Fruit fly (Drosophila melanogaster): ENCODE measurements around the gene tkv.

tkv gene

dm6 chr2L:5303044-5303904 lies 32.1 kb upstream of the tkv start (continued):
- TF ChIP-seq D (optimal IDR thresholded peaks at IDR 0.05) (no peak), D (GFP tag; optimal IDR thresholded peaks at IDR 0.05) (peak; percentile 9), sd (tag; optimal IDR thresholded peaks at IDR 0.05) (no peak), shn (GFP tag; optimal IDR thresholded peaks at IDR 0.05) (no peak), Blimp-1 (GFP tag; optimal IDR thresholded peaks at IDR 0.05) (peak; percentile 23), NC2β (GFP tag; optimal IDR thresholded peaks at IDR 0.05) (no peak), CG10366 (GFP tag; IDR thresholded peaks at IDR 0.05) (no peak), Gug (GFP tag; IDR thresholded peaks at IDR 0.05) (no peak), CG2116 (GFP tag; optimal IDR thresholded peaks at IDR 0.05) (no peak), CG3065 (GFP tag; optimal IDR thresholded peaks at IDR 0.05) (no peak), Bteb2 (GFP tag; optimal IDR thresholded peaks at IDR 0.05) (no peak), sens (GFP tag) (peak; percentile 84), pan (optimal IDR thresholded peaks at IDR 0.05) (no peak), pan (GFP tag; optimal IDR thresholded peaks at IDR 0.05 in 1 of 2, IDR thresholded peaks at IDR 0.05 in 1 of 2) (no peak), CG16815 (GFP tag; optimal IDR thresholded peaks at IDR 0.05) (no peak), toy (GFP tag; IDR thresholded peaks at IDR 0.05) (no peak), cg (GFP tag; optimal IDR thresholded peaks at IDR 0.05) (no peak), maf-S (GFP tag; optimal IDR thresholded peaks at IDR 0.05) (no peak), Hmx (GFP tag; optimal IDR thresholded peaks at IDR 0.05) (no peak), CG11696 (GFP tag; IDR thresholded peaks at IDR 0.05) (no peak), HmgZ (tag; optimal IDR thresholded peaks at IDR 0.05) (no peak), fru (optimal IDR thresholded peaks at IDR 0.05) (no peak), CG6791 (GFP tag; IDR thresholded peaks at IDR 0.05; ENCODE audit: partially characterized antibody) (no peak), CG17361 (GFP tag; IDR thresholded peaks at IDR 0.05) (peak; percentile 26; the same call in 1 of the 3 replicates), Meics (GFP tag; optimal IDR thresholded peaks at IDR 0.05) (peak; percentile 42), corto (GFP tag; optimal IDR thresholded peaks at IDR 0.05) (no peak), tll (GFP tag; optimal IDR thresholded peaks at IDR 0.05) (no peak), crc (GFP tag; optimal IDR thresholded peaks at IDR 0.05) (no peak), dan (GFP tag; IDR thresholded peaks at IDR 0.05) (no peak), bab2 (GFP tag; optimal IDR thresholded peaks at IDR 0.05) (no peak), ato (GFP tag; IDR thresholded peaks at IDR 0.05; ENCODE audit: partially characterized antibody) (no peak), CG13775 (GFP tag; optimal IDR thresholded peaks at IDR 0.05) (no peak), chinmo (GFP tag; IDR thresholded peaks at IDR 0.05; ENCODE audit: partially characterized antibody) (0 out of 4 replicates have a peak, but pooled peaks have one; percentile 53), CG13296 (GFP tag; optimal IDR thresholded peaks at IDR 0.05) (no peak), Doc2 (GFP tag; IDR thresholded peaks at IDR 0.05) (no peak), Rfx (GFP tag; IDR thresholded peaks at IDR 0.05) (peak; percentile 5; the same call in 1 of the 2 replicates), BtbVII (GFP tag; optimal IDR thresholded peaks at IDR 0.05) (no peak), gcm2 (GFP tag; optimal IDR thresholded peaks at IDR 0.05) (no peak), Dek (tag; optimal IDR thresholded peaks at IDR 0.05) (no peak), CG5953 (GFP tag; IDR thresholded peaks at IDR 0.05) (no peak), insv (GFP tag; optimal IDR thresholded peaks at IDR 0.05) (no peak), sug (tag; optimal IDR thresholded peaks at IDR 0.05) (peak; percentile 4), ken (GFP tag; IDR thresholded peaks at IDR 0.05) (no peak), Dbx (GFP tag; IDR thresholded peaks at IDR 0.05) (no peak), Elba2 (GFP tag; optimal IDR thresholded peaks at IDR 0.05) (no peak), tap (tag; optimal IDR thresholded peaks at IDR 0.05) (no peak), H15 (GFP tag; IDR thresholded peaks at IDR 0.05) (no peak), Oli (tag; optimal IDR thresholded peaks at IDR 0.05) (no peak), CG11456 (GFP tag; IDR thresholded peaks at IDR 0.05) (no peak), chn (GFP tag; optimal IDR thresholded peaks at IDR 0.05) (no peak), btn (GFP tag; optimal IDR thresholded peaks at IDR 0.05) (no peak), CTCF (GFP tag; optimal IDR thresholded peaks at IDR 0.05) (no peak)
